Fruit fly (Drosophila melanogaster) whole organism, embryonic: Measurements from ENCODE around the gene CG31788.

Experiments
- Abd-B ChIP-seq: fragments of 200-800 bp; sonication (Bioruptor generic); optimal IDR thresholded peaks from 2 replicates; lab custom pipeline; 2018; ENCODE audit warnings: missing biosample characterization, mild to moderate bottlenecking, missing genetic modification characterization, moderate library complexity
- Awh ChIP-seq: fragments of 200-800 bp; sonication (Bioruptor generic); IDR thresholded peaks from 2 replicates; pipeline ENCODE4, ENCODE4 v1.3.6; 2022; ENCODE audit warnings: missing biosample characterization, missing genetic modification characterization
- BtbVII ChIP-seq: fragments of 200-800 bp; sonication (Bioruptor generic); optimal IDR thresholded peaks from 3 replicates; lab custom pipeline; 2017; ENCODE audit warnings: missing biosample characterization, mild to moderate bottlenecking, missing genetic modification characterization
- CG12219 ChIP-seq: fragments of 200-800 bp; sonication (Bioruptor generic); optimal IDR thresholded peaks from 3 replicates; lab custom pipeline; 2018; ENCODE audit warnings: missing biosample characterization, mild to moderate bottlenecking, missing genetic modification characterization
- CG14860 ChIP-seq: fragments of 200-800 bp; sonication (Bioruptor generic); IDR thresholded peaks from 3 replicates; pipeline ENCODE4 v1.3.6; 2022; ENCODE audit warnings: missing biosample characterization, missing genetic modification characterization; ENCODE audit not compliant: partially characterized antibody
- CG14965 ChIP-seq: fragments of 200-800 bp; sonication (Bioruptor generic); optimal IDR thresholded peaks from 2 replicates; lab custom pipeline; 2016; ENCODE audit warnings: missing biosample characterization, missing genetic modification characterization, borderline replicate concordance
- CG17802 ChIP-seq: fragments of 200-800 bp; sonication (Bioruptor generic); optimal IDR thresholded peaks from 2 replicates; lab custom pipeline; 2018; ENCODE audit warnings: missing biosample characterization, mild to moderate bottlenecking, missing genetic modification characterization, moderate library complexity
- CG2199 ChIP-seq: fragments of 200-800 bp; sonication (Bioruptor generic); IDR thresholded peaks from 3 replicates; pipeline ENCODE4 v1.3.6; 2022; ENCODE audit warnings: missing biosample characterization, missing genetic modification characterization
- CG30431 ChIP-seq: fragments of 200-800 bp; sonication (Bioruptor generic); optimal IDR thresholded peaks from 2 replicates; lab custom pipeline; 2017; ENCODE audit warnings: missing biosample characterization, missing genetic modification characterization
- CG31365 ChIP-seq: fragments of 200-800 bp; sonication (Bioruptor generic); optimal IDR thresholded peaks from 2 replicates; lab custom pipeline; 2018; ENCODE audit warnings: missing biosample characterization, mild to moderate bottlenecking, missing genetic modification characterization
- CG31441 ChIP-seq: fragments of 200-800 bp; sonication (Bioruptor generic); IDR thresholded peaks from 2 replicates; pipeline ENCODE4 v1.3.6; 2022; ENCODE audit warnings: missing biosample characterization, missing genetic modification characterization
- CG33213 ChIP-seq: fragments of 200-800 bp; sonication (Bioruptor generic); optimal IDR thresholded peaks from 3 replicates; lab custom pipeline; 2016; ENCODE audit warnings: missing biosample characterization, missing genetic modification characterization
- CG3726 ChIP-seq: fragments of 200-800 bp; sonication (Bioruptor generic); IDR thresholded peaks from 3 replicates; pipeline ENCODE4, ENCODE4 v1.3.6; 2022; ENCODE audit warnings: missing biosample characterization, missing genetic modification characterization
- CG42726 ChIP-seq: fragments of 200-800 bp; sonication (Bioruptor generic); IDR thresholded peaks from 2 replicates; pipeline ENCODE4 v1.3.6; 2022; ENCODE audit warnings: missing biosample characterization, missing genetic modification characterization; ENCODE audit not compliant: partially characterized antibody
- CG6813 ChIP-seq: fragments of 200-800 bp; sonication (Bioruptor generic); optimal IDR thresholded peaks from 2 replicates; lab custom pipeline; 2017; ENCODE audit warnings: missing biosample characterization, missing genetic modification characterization, mild to moderate bottlenecking, moderate library complexity, missing genetic modification reagents
- CG6854 ChIP-seq: fragments of 200-800 bp; sonication (Bioruptor generic); optimal IDR thresholded peaks from 3 replicates; lab custom pipeline; 2017; ENCODE audit warnings: missing biosample characterization, mild to moderate bottlenecking, missing genetic modification characterization
- CG9215 ChIP-seq: fragments of 200-800 bp; sonication (Bioruptor generic); IDR thresholded peaks from 2 replicates; pipeline ENCODE4 v1.3.6; 2022; ENCODE audit warnings: missing biosample characterization, missing genetic modification characterization
- Dbx ChIP-seq: fragments of 200-800 bp; sonication (Bioruptor generic); IDR thresholded peaks from 3 replicates; pipeline ENCODE4 v1.3.6; 2022; ENCODE audit warnings: missing biosample characterization, missing genetic modification characterization
- Dfd ChIP-seq, 2 experiments: fragments of >200 bp; optimal IDR thresholded peaks; 2 replicates each; lab custom pipeline; 2017; ENCODE audit warnings: missing biosample characterization in 2 of 2, missing genetic modification characterization in 2 of 2
- Dref ChIP-seq: fragments of 200-800 bp; sonication (Bioruptor generic); IDR thresholded peaks from 2 replicates; pipeline ENCODE4 v1.3.6; 2022; ENCODE audit warnings: missing biosample characterization, missing genetic modification characterization
- Drgx ChIP-seq: fragments of 200-800 bp; sonication (Bioruptor generic); IDR thresholded peaks from 2 replicates; pipeline ENCODE4 v1.3.6; 2022; ENCODE audit warnings: missing biosample characterization, missing genetic modification characterization
- E2f1 ChIP-seq: fragments of 200-800 bp; sonication (Bioruptor generic); IDR thresholded peaks from 2 replicates; pipeline ENCODE4 v1.3.6; 2022; ENCODE audit warnings: missing biosample characterization, missing genetic modification characterization
- Fer3 ChIP-seq: fragments of 200-800 bp; sonication (Bioruptor generic); optimal IDR thresholded peaks from 2 replicates; lab custom pipeline; 2018; ENCODE audit warnings: missing biosample characterization, mild to moderate bottlenecking, missing genetic modification characterization, moderate library complexity
- HLH4C ChIP-seq: fragments of 200-800 bp; sonication (Bioruptor generic); IDR thresholded peaks from 3 replicates; pipeline ENCODE4 v1.3.6; 2022; ENCODE audit warnings: missing biosample characterization, missing genetic modification characterization; ENCODE audit not compliant: partially characterized antibody
- Hr39 ChIP-seq: fragments of >200 bp; optimal IDR thresholded peaks from 2 replicates; lab custom pipeline; 2017
- Meics ChIP-seq: fragments of 200-800 bp; sonication (Bioruptor generic); optimal IDR thresholded peaks from 2 replicates; lab custom pipeline; 2017; ENCODE audit warnings: missing biosample characterization, mild to moderate bottlenecking, missing genetic modification characterization
- Myb ChIP-seq: fragments of 200-800 bp; sonication (Bioruptor generic); optimal IDR thresholded peaks from 2 replicates; lab custom pipeline; 2016; ENCODE audit warnings: missing biosample characterization, missing genetic modification characterization
- NfI ChIP-seq: fragments of 200-800 bp; sonication (Bioruptor generic); optimal IDR thresholded peaks from 3 replicates; lab custom pipeline; 2018; ENCODE audit warnings: missing biosample characterization, mild to moderate bottlenecking, missing genetic modification characterization, moderate library complexity
- Ptx1 ChIP-seq: fragments of 200-800 bp; sonication (Bioruptor generic); IDR thresholded peaks from 2 replicates; pipeline ENCODE4 v1.3.6; 2022; ENCODE audit warnings: missing biosample characterization, missing genetic modification characterization
- abd-A ChIP-seq: fragments of 200-800 bp; sonication (Bioruptor generic); optimal IDR thresholded peaks from 3 replicates; lab custom pipeline; 2019; ENCODE audit warnings: missing biosample characterization, mild to moderate bottlenecking, missing genetic modification characterization, moderate library complexity
- bab2 ChIP-seq: fragments of 200-800 bp; sonication (Bioruptor generic); optimal IDR thresholded peaks from 2 replicates; lab custom pipeline; 2016; ENCODE audit warnings: missing biosample characterization, missing genetic modification characterization
- cad ChIP-seq: fragments of >200 bp; optimal IDR thresholded peaks from 2 replicates; lab custom pipeline; 2017; ENCODE audit warnings: missing biosample characterization, missing genetic modification characterization
- crc ChIP-seq: fragments of 200-800 bp; sonication (Bioruptor generic); optimal IDR thresholded peaks from 2 replicates; lab custom pipeline; 2016; ENCODE audit warnings: missing biosample characterization, missing genetic modification characterization
- eve ChIP-seq, 2 experiments: fragments of >200 bp; optimal IDR thresholded peaks; 2 replicates each; lab custom pipeline; 2017; ENCODE audit warnings: missing biosample characterization in 2 of 2, missing genetic modification characterization in 2 of 2
- eyg ChIP-seq: fragments of 200-800 bp; sonication (Bioruptor generic); optimal IDR thresholded peaks from 3 replicates; lab custom pipeline; 2016; ENCODE audit warnings: missing biosample characterization, missing genetic modification characterization
- fu2 ChIP-seq: fragments of 200-800 bp; sonication (Bioruptor generic); optimal IDR thresholded peaks from 2 replicates; lab custom pipeline; 2016; ENCODE audit warnings: missing biosample characterization, missing genetic modification characterization
- her ChIP-seq: fragments of 200-800 bp; sonication (Bioruptor generic); optimal IDR thresholded peaks from 2 replicates; lab custom pipeline; 2016; ENCODE audit warnings: missing biosample characterization, missing genetic modification characterization
- kni ChIP-seq: fragments of 200-800 bp; sonication (Bioruptor generic); optimal IDR thresholded peaks from 3 replicates; lab custom pipeline; 2017; ENCODE audit warnings: mild to moderate bottlenecking, missing biosample characterization, missing genetic modification reagents, missing genetic modification characterization
- lmd ChIP-seq: fragments of 200-800 bp; sonication (Bioruptor generic); IDR thresholded peaks from 2 replicates; pipeline ENCODE4 v1.3.6; 2022; ENCODE audit warnings: missing biosample characterization, missing genetic modification characterization
- nau ChIP-seq: fragments of 200-800 bp; sonication (Bioruptor generic); optimal IDR thresholded peaks from 3 replicates; lab custom pipeline; 2017; ENCODE audit warnings: missing biosample characterization, mild to moderate bottlenecking, missing genetic modification characterization, missing genetic modification reagents
- nmo ChIP-seq: fragments of 200-800 bp; sonication (Bioruptor generic); optimal IDR thresholded peaks from 2 replicates; lab custom pipeline; 2018; ENCODE audit warnings: missing biosample characterization, mild to moderate bottlenecking, missing genetic modification characterization, moderate library complexity
- pho ChIP-seq: fragments of 200-800 bp; sonication (Bioruptor generic); optimal IDR thresholded peaks from 2 replicates; lab custom pipeline; 2016; ENCODE audit warnings: missing biosample characterization, missing genetic modification characterization
- ro ChIP-seq: fragments of 200-800 bp; sonication (Bioruptor generic); IDR thresholded peaks from 2 replicates; pipeline ENCODE4 v1.3.6; 2022; ENCODE audit warnings: missing biosample characterization, missing genetic modification characterization
- salm ChIP-seq: fragments of 200-800 bp; sonication (Bioruptor generic); optimal IDR thresholded peaks from 2 replicates; lab custom pipeline; 2018; ENCODE audit warnings: missing biosample characterization, mild to moderate bottlenecking, missing genetic modification characterization
- sc ChIP-seq, 3 experiments: fragments of >200 bp in 2 of 3; fragments of 200-800 bp in 1 of 3; sonication (Bioruptor generic) in 1 of 3; optimal IDR thresholded peaks; 2 replicates in 2 of 3; 3 replicates in 1 of 3; lab custom pipeline; 2017; ENCODE audit warnings: mild to moderate bottlenecking in 1 of 3, missing biosample characterization in 1 of 3, missing genetic modification characterization in 1 of 3, missing genetic modification reagents in 1 of 3
- sd ChIP-seq: fragments of 200-800 bp; sonication (Bioruptor generic); optimal IDR thresholded peaks from 3 replicates; lab custom pipeline; 2018; ENCODE audit warnings: missing biosample characterization, mild to moderate bottlenecking, missing genetic modification characterization, moderate library complexity
- sens ChIP-seq: fragments of 200-800 bp; sonication (Bioruptor generic); peaks from one replicate; lab custom pipeline; 2016; ENCODE audit warnings: missing biosample characterization, missing genetic modification characterization
- sna ChIP-seq: fragments of 200-800 bp; sonication (Bioruptor generic); IDR thresholded peaks from 2 replicates; pipeline ENCODE4 v1.3.6; 2022; ENCODE audit warnings: missing biosample characterization, missing genetic modification characterization; ENCODE audit not compliant: partially characterized antibody
- sqz ChIP-seq: fragments of 200-800 bp; sonication (Bioruptor generic); optimal IDR thresholded peaks from 3 replicates; lab custom pipeline; 2018; ENCODE audit warnings: missing biosample characterization, mild to moderate bottlenecking, missing genetic modification characterization
- stc ChIP-seq: fragments of 200-800 bp; sonication (Bioruptor generic); IDR thresholded peaks from 2 replicates; pipeline ENCODE4 v1.3.6; 2022; ENCODE audit warnings: missing biosample characterization, missing genetic modification characterization
- trh ChIP-seq: fragments of 200-800 bp; sonication (Bioruptor generic); optimal IDR thresholded peaks from 2 replicates; lab custom pipeline; 2016; ENCODE audit warnings: missing biosample characterization, missing genetic modification characterization
- vfl ChIP-seq: fragments of 200-800 bp; sonication (Bioruptor generic); optimal IDR thresholded peaks from 2 replicates; lab custom pipeline; 2016; ENCODE audit warnings: missing biosample characterization, missing genetic modification characterization

CG31788 gene

DNA sequence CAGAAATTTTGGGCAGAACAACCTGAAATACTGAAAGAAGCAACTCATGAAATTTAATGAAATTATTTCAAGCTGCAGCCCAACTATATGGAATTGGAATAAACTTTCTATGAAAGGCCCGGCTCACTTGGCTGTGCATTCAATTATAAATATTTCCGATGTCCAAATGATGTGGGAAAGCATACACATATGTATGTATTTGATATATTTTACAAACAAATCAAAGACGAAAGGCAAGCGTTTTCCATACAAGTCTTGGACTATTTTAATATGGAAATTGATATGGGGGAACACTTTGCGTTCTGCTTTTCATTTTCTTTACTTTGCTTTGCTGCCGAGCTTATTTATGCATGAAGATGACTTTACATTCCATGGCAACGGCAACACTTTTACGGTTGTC, 46.7 kb upstream of the CG31788 start:
- TF ChIP-seq Dbx (GFP tag; lab: Robert Waterston, UW) (no peak), fu2 (GFP tag; lab: Kevin White, UChicago) (no peak), pho (no peak), Ptx1 (GFP tag; lab: Robert Waterston, UW) (no peak), sc (optimal IDR thresholded peaks at IDR 0.05; lab: Kevin White, UChicago) (no peak), sc (GFP tag; optimal IDR thresholded peaks at IDR 0.05; lab: Kevin White, UChicago) (no peak), trh (GFP tag; lab: Kevin White, UChicago) (no peak), Awh (GFP tag; lab: Robert Waterston, UW) (no peak), nau (no peak), CG3726 (GFP tag; lab: Robert Waterston, UW) (no peak), crc (no peak), CG31365 (tag; lab: Kevin White, UChicago) (no peak), stc (GFP tag; lab: Robert Waterston, UW) (no peak), sens (GFP tag; lab: Kevin White, UChicago) (peak; percentile 4), Dfd (GFP tag; optimal IDR thresholded peaks at IDR 0.05; lab: Kevin White, UChicago) (no peak), CG12219 (no peak), CG42726 (GFP tag; lab: Robert Waterston, UW) (no peak), nmo (GFP tag; lab: Kevin White, UChicago) (no peak), sna (GFP tag; lab: Robert Waterston, UW) (0 out of 2 replicates have a peak, but pooled peaks have one; percentile 25), CG30431 (GFP tag; lab: Kevin White, UChicago) (no peak), Drgx (no peak), sqz (no peak), CG2199 (peak; percentile 87), CG31441 (GFP tag; lab: Robert Waterston, UW) (no peak), Myb (GFP tag; lab: Kevin White, UChicago) (no peak), cad (no peak), abd-A (no peak), NfI (GFP tag; lab: Kevin White, UChicago) (no peak), Abd-B (GFP tag; lab: Kevin White, UChicago) (no peak), CG6813 (GFP tag; lab: Kevin White, UChicago) (no peak), CG17802 (no peak), BtbVII (no peak), E2f1 (no peak), kni (GFP tag; lab: Kevin White, UChicago) (peak; percentile 55), vfl (GFP tag; lab: Kevin White, UChicago) (no peak), CG6854 (GFP tag; lab: Kevin White, UChicago) (no peak), ro (GFP tag; lab: Robert Waterston, UW) (no peak), CG14860 (GFP tag; lab: Robert Waterston, UW) (no peak), sd (tag; lab: Kevin White, UChicago) (peak; percentile 47), HLH4C (GFP tag; lab: Robert Waterston, UW) (no peak), CG33213 (GFP tag; lab: Kevin White, UChicago) (no peak), Meics (no peak), her (no peak), salm (no peak), eve (GFP tag; optimal IDR thresholded peaks at IDR 0.05; lab: Kevin White, UChicago) (peak in 1 of 2 experiments; percentile 14), CG14965 (GFP tag; lab: Kevin White, UChicago) (no peak), lmd (no peak), Dref (GFP tag; lab: Robert Waterston, UW) (no peak), bab2 (no peak), Fer3 (tag; lab: Kevin White, UChicago) (no peak), CG9215 (no peak), Hr39 (lab: Kevin White, UChicago) (no peak), eyg (GFP tag; lab: Kevin White, UChicago) (no peak)
